Fruit fly (Drosophila melanogaster) S2 (cell line): ENCODE data around the gene CG5196.

ENCODE experiments used
- CG8478 ChIP-seq: fragments of >200 bp; optimal IDR thresholded peaks from 2 replicates; lab custom pipeline; 2018
- CTCF ChIP-seq, 2 experiments: fragments of >200 bp; optimal IDR thresholded peaks; 2 replicates each; lab custom pipeline; 2018

dm6 chr3R:12361962-12362497, 46.1 kb upstream of the CG5196 start:
- TF ChIP-seq CG8478: no peak
- TF ChIP-seq CTCF (optimal IDR thresholded peaks at IDR 0.05; lab: Kevin White, UChicago): no peak
